Fruit fly (Drosophila melanogaster) whole organism, embryonic: ENCODE results near the gene RpS14a.

Experiments used
- CG10543 ChIP-seq: fragments of 200-800 bp; sonication (Bioruptor generic); optimal IDR thresholded peaks from 3 replicates; lab custom pipeline; 2017; ENCODE audit warnings: missing biosample characterization, mild to moderate bottlenecking, missing genetic modification characterization, moderate library complexity
- CG10654 ChIP-seq: fragments of 200-800 bp; sonication (Bioruptor generic); optimal IDR thresholded peaks from 2 replicates; lab custom pipeline; 2016; ENCODE audit warnings: missing biosample characterization, missing genetic modification characterization
- CG10979 ChIP-seq: fragments of 200-800 bp; sonication (Bioruptor generic); optimal IDR thresholded peaks from 2 replicates; lab custom pipeline; 2018; ENCODE audit warnings: missing biosample characterization, mild to moderate bottlenecking, missing genetic modification characterization, moderate library complexity
- CG11695 ChIP-seq: fragments of 200-800 bp; sonication (Bioruptor generic); IDR thresholded peaks from 3 replicates; pipeline ENCODE4 v1.3.6; 2022; ENCODE audit warnings: missing biosample characterization, missing genetic modification characterization
- CG1233 ChIP-seq: fragments of 200-800 bp; sonication (Bioruptor generic); optimal IDR thresholded peaks from 4 replicates; lab custom pipeline; 2018; ENCODE audit warnings: missing biosample characterization, mild to moderate bottlenecking, missing genetic modification characterization
- CG12391 ChIP-seq: fragments of 200-800 bp; sonication (Bioruptor generic); optimal IDR thresholded peaks from 3 replicates; lab custom pipeline; 2018; ENCODE audit warnings: missing biosample characterization, mild to moderate bottlenecking, missing genetic modification characterization, moderate library complexity
- CG13123 ChIP-seq: fragments of 200-800 bp; sonication (Bioruptor generic); optimal IDR thresholded peaks from 2 replicates; lab custom pipeline; 2016; ENCODE audit warnings: missing biosample characterization, missing genetic modification characterization
- CG13424 ChIP-seq: fragments of 200-800 bp; sonication (Bioruptor generic); optimal IDR thresholded peaks from 2 replicates; lab custom pipeline; 2019; ENCODE audit warnings: missing biosample characterization, mild to moderate bottlenecking, missing genetic modification characterization, moderate library complexity
- CG14014 ChIP-seq: fragments of 200-800 bp; sonication (Bioruptor generic); IDR thresholded peaks from 2 replicates; pipeline ENCODE4 v1.3.6; 2022; ENCODE audit warnings: missing biosample characterization, missing genetic modification characterization
- CG1602 ChIP-seq: fragments of 200-800 bp; sonication (Bioruptor generic); optimal IDR thresholded peaks from 3 replicates; lab custom pipeline; 2016; ENCODE audit warnings: missing biosample characterization, missing genetic modification characterization
- CG17829 ChIP-seq: fragments of 200-800 bp; optimal IDR thresholded peaks from 2 replicates; lab custom pipeline; 2019; ENCODE audit warnings: missing biosample characterization, mild to moderate bottlenecking, missing genetic modification characterization, moderate library complexity
- CG18262 ChIP-seq: fragments of 200-800 bp; optimal IDR thresholded peaks from 3 replicates; lab custom pipeline; 2019; ENCODE audit warnings: missing biosample characterization, mild to moderate bottlenecking, missing genetic modification characterization, moderate library complexity
- CG18619 ChIP-seq: fragments of 200-800 bp; sonication (Bioruptor generic); optimal IDR thresholded peaks from 3 replicates; lab custom pipeline; 2017; ENCODE audit warnings: missing biosample characterization, mild to moderate bottlenecking, missing genetic modification characterization
- CG34422 ChIP-seq: fragments of 200-800 bp; sonication (Bioruptor generic); IDR thresholded peaks from 3 replicates; pipeline ENCODE4 v1.3.6; 2022; ENCODE audit warnings: missing biosample characterization, missing genetic modification characterization
- CG5245 ChIP-seq: fragments of 200-800 bp; sonication (Bioruptor generic); optimal IDR thresholded peaks from 3 replicates; lab custom pipeline; 2016; ENCODE audit warnings: missing biosample characterization, missing genetic modification characterization
- CG6654 ChIP-seq: fragments of 200-800 bp; sonication (Bioruptor generic); optimal IDR thresholded peaks from 2 replicates; lab custom pipeline; 2017; ENCODE audit warnings: missing biosample characterization, mild to moderate bottlenecking, missing genetic modification characterization
- CG7556 ChIP-seq: fragments of 200-800 bp; sonication (Bioruptor generic); optimal IDR thresholded peaks from 2 replicates; lab custom pipeline; 2017; ENCODE audit warnings: missing biosample characterization, mild to moderate bottlenecking, missing genetic modification characterization
- CG7963 ChIP-seq: fragments of 200-800 bp; sonication (Bioruptor generic); IDR thresholded peaks from 3 replicates; pipeline ENCODE4 v1.3.6; 2022; ENCODE audit warnings: missing biosample characterization, missing genetic modification characterization; ENCODE audit not compliant: partially characterized antibody
- CG8089 ChIP-seq: fragments of 200-800 bp; sonication (Bioruptor generic); optimal IDR thresholded peaks from 3 replicates; lab custom pipeline; 2016; ENCODE audit warnings: missing biosample characterization, missing genetic modification characterization
- CHES-1-like ChIP-seq: fragments of 200-800 bp; sonication (Bioruptor generic); optimal IDR thresholded peaks from 2 replicates; lab custom pipeline; 2016; ENCODE audit warnings: missing biosample characterization, missing genetic modification characterization
- CrebB ChIP-seq: fragments of 200-800 bp; sonication (Bioruptor generic); optimal IDR thresholded peaks from 3 replicates; lab custom pipeline; 2018; ENCODE audit warnings: missing biosample characterization, mild to moderate bottlenecking, missing genetic modification characterization
- Ets65A ChIP-seq: fragments of 200-800 bp; sonication (Bioruptor generic); peaks from one replicate; lab custom pipeline; 2016; ENCODE audit warnings: missing biosample characterization, missing genetic modification characterization
- HHEX ChIP-seq: fragments of 200-800 bp; sonication (Bioruptor generic); optimal IDR thresholded peaks from 3 replicates; lab custom pipeline; 2017; ENCODE audit warnings: missing biosample characterization, mild to moderate bottlenecking, missing genetic modification characterization, missing genetic modification reagents
- HLH54F ChIP-seq: fragments of 200-800 bp; sonication (Bioruptor generic); optimal IDR thresholded peaks from 3 replicates; lab custom pipeline; 2016; ENCODE audit warnings: missing biosample characterization, missing genetic modification characterization
- Hr39 ChIP-seq: fragments of >200 bp; optimal IDR thresholded peaks from 2 replicates; lab custom pipeline; 2017
- Mrtf ChIP-seq: fragments of 200-800 bp; sonication (Bioruptor generic); IDR thresholded peaks from 3 replicates; pipeline ENCODE4 v1.3.6; 2022; ENCODE audit warnings: missing biosample characterization, missing genetic modification characterization
- Nf-YC ChIP-seq: fragments of 200-800 bp; optimal IDR thresholded peaks from 3 replicates; lab custom pipeline; 2019; ENCODE audit warnings: missing biosample characterization, mild to moderate bottlenecking, missing genetic modification characterization, moderate library complexity
- Opbp ChIP-seq: fragments of 200-800 bp; sonication (Bioruptor generic); IDR thresholded peaks from 3 replicates; pipeline ENCODE4 v1.3.6; 2022; ENCODE audit warnings: missing biosample characterization, missing genetic modification characterization; ENCODE audit not compliant: partially characterized antibody
- Ssrp ChIP-seq: fragments of 200-800 bp; sonication (Bioruptor generic); optimal IDR thresholded peaks from 2 replicates; lab custom pipeline; 2018; ENCODE audit warnings: missing biosample characterization, mild to moderate bottlenecking, missing genetic modification characterization, moderate library complexity
- Tbp ChIP-seq: fragments of >200 bp; optimal IDR thresholded peaks from 2 replicates; lab custom pipeline; 2018; ENCODE audit warnings: missing biosample characterization, missing genetic modification characterization
- az2 ChIP-seq: fragments of 200-800 bp; sonication (Bioruptor generic); optimal IDR thresholded peaks from 3 replicates; lab custom pipeline; 2016; ENCODE audit warnings: missing biosample characterization, missing genetic modification characterization
- bab2 ChIP-seq: fragments of 200-800 bp; sonication (Bioruptor generic); optimal IDR thresholded peaks from 2 replicates; lab custom pipeline; 2016; ENCODE audit warnings: missing biosample characterization, missing genetic modification characterization
- bowl ChIP-seq: fragments of 200-800 bp; sonication (Bioruptor generic); IDR thresholded peaks from 2 replicates; pipeline ENCODE4 v1.3.6; 2022; ENCODE audit warnings: missing biosample characterization, missing genetic modification characterization
- cato ChIP-seq: fragments of 200-800 bp; sonication (Bioruptor generic); optimal IDR thresholded peaks from 2 replicates; lab custom pipeline; 2016; ENCODE audit warnings: missing biosample characterization, missing genetic modification characterization, borderline replicate concordance
- chn ChIP-seq: fragments of 200-800 bp; sonication (Bioruptor generic); optimal IDR thresholded peaks from 2 replicates; lab custom pipeline; 2016; ENCODE audit warnings: missing biosample characterization, missing genetic modification characterization
- ci ChIP-seq: fragments of 200-800 bp; sonication (Bioruptor generic); IDR thresholded peaks from 3 replicates; pipeline ENCODE4 v1.3.6; 2022; ENCODE audit warnings: missing biosample characterization, missing genetic modification characterization
- crp ChIP-seq, 2 experiments: fragments of 200-800 bp; sonication (Bioruptor generic); optimal IDR thresholded peaks; 2 replicates in 1 of 2; 3 replicates in 1 of 2; lab custom pipeline; 2017; ENCODE audit warnings: missing biosample characterization in 2 of 2, missing genetic modification characterization in 2 of 2, mild to moderate bottlenecking in 1 of 2, moderate library complexity in 1 of 2
- fu2 ChIP-seq: fragments of 200-800 bp; sonication (Bioruptor generic); optimal IDR thresholded peaks from 2 replicates; lab custom pipeline; 2016; ENCODE audit warnings: missing biosample characterization, missing genetic modification characterization
- ind ChIP-seq: fragments of 200-800 bp; sonication (Bioruptor generic); optimal IDR thresholded peaks from 3 replicates; lab custom pipeline; 2016; ENCODE audit warnings: missing biosample characterization, missing genetic modification characterization
- jumu ChIP-seq: fragments of 200-800 bp; sonication (Bioruptor generic); optimal IDR thresholded peaks from 3 replicates; lab custom pipeline; 2016; ENCODE audit warnings: missing biosample characterization, missing genetic modification characterization
- lmd ChIP-seq: fragments of 200-800 bp; sonication (Bioruptor generic); IDR thresholded peaks from 2 replicates; pipeline ENCODE4 v1.3.6; 2022; ENCODE audit warnings: missing biosample characterization, missing genetic modification characterization
- onecut ChIP-seq: fragments of 200-800 bp; sonication (Bioruptor generic); IDR thresholded peaks from 2 replicates; pipeline ENCODE4 v1.3.6; 2022; ENCODE audit warnings: missing biosample characterization, missing genetic modification characterization
- repo ChIP-seq: fragments of 200-800 bp; sonication (Bioruptor generic); optimal IDR thresholded peaks from 2 replicates; lab custom pipeline; 2016; ENCODE audit warnings: missing biosample characterization, missing genetic modification characterization
- scrt ChIP-seq: fragments of 200-800 bp; sonication (Bioruptor generic); optimal IDR thresholded peaks from 2 replicates; lab custom pipeline; 2018; ENCODE audit warnings: missing biosample characterization, mild to moderate bottlenecking, missing genetic modification characterization, moderate library complexity
- sd ChIP-seq: fragments of 200-800 bp; sonication (Bioruptor generic); optimal IDR thresholded peaks from 3 replicates; lab custom pipeline; 2018; ENCODE audit warnings: missing biosample characterization, mild to moderate bottlenecking, missing genetic modification characterization, moderate library complexity
- sens ChIP-seq: fragments of 200-800 bp; sonication (Bioruptor generic); peaks from one replicate; lab custom pipeline; 2016; ENCODE audit warnings: missing biosample characterization, missing genetic modification characterization
- sna ChIP-seq: fragments of 200-800 bp; sonication (Bioruptor generic); IDR thresholded peaks from 2 replicates; pipeline ENCODE4 v1.3.6; 2022; ENCODE audit warnings: missing biosample characterization, missing genetic modification characterization; ENCODE audit not compliant: partially characterized antibody
- stc ChIP-seq: fragments of 200-800 bp; sonication (Bioruptor generic); IDR thresholded peaks from 2 replicates; pipeline ENCODE4 v1.3.6; 2022; ENCODE audit warnings: missing biosample characterization, missing genetic modification characterization
- ttk ChIP-seq: fragments of 200-800 bp; sonication (Bioruptor generic); IDR thresholded peaks from 2 replicates; pipeline ENCODE4 v2.1.2; 2022; ENCODE audit warnings: missing biosample characterization, missing genetic modification characterization
- tx ChIP-seq: fragments of 200-800 bp; sonication (Bioruptor generic); optimal IDR thresholded peaks from 2 replicates; lab custom pipeline; 2016; ENCODE audit warnings: missing biosample characterization, missing genetic modification characterization

The RpS14a gene

DNA sequence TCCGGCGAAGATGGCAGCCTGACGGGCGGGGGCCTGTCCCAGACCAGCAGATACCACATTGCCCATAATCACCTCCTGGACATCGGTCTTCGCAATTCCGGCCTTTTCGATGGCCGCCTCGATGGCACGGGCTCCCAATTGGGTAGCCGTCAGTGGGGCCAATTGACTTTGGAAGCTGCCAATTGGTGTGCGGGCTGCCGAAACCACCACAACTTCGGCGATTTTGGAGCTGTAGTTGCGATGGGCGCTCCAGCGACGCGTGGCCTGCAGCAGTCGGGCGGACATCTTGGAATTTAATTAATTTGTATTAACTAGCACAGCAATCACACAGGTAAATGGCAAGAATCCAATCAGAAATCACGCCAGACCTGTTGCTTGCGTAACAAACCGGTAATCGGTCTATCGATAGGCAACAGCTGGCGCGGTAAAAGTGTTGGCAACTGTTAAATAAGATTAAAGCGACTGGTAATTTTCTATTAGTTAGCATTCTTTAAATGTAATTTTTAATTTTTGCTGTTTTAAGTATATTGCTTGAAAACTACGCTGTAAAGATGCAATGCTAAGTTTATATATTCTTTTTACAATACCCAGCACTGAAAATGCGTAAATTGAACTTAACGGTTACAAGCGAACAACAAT, 45.0 kb upstream of the RpS14a start, which contains the start of gene Acat1 (continued):
- TF ChIP-seq ttk (peak; percentile 24; the same call in 1 of the 2 replicates), sd (no peak), sna (GFP tag; lab: Robert Waterston, UW) (0 out of 2 replicates have a peak, but pooled peaks have one; percentile 29), Mrtf (GFP tag; lab: Robert Waterston, UW) (no peak), HHEX (GFP tag; lab: Kevin White, UChicago) (peak; percentile 38), CG10979 (tag; lab: Kevin White, UChicago) (peak; percentile 39), CG1602 (GFP tag; lab: Kevin White, UChicago) (peak; percentile 44), CG18619 (GFP tag; lab: Kevin White, UChicago) (peak; percentile 15), CG5245 (peak; percentile 29), CG6654 (GFP tag; lab: Kevin White, UChicago) (no peak), lmd (0 out of 2 replicates have a peak, but pooled peaks have one; percentile 31), crp (GFP tag; optimal IDR thresholded peaks at IDR 0.05; lab: Kevin White, UChicago) (peak; percentile 11 to 83), stc (GFP tag; lab: Robert Waterston, UW) (peak; percentile 66), CG18262 (tag; lab: Kevin White, UChicago) (peak; percentile 56), az2 (GFP tag; lab: Kevin White, UChicago) (peak; percentile 49), CG11695 (GFP tag; lab: Robert Waterston, UW) (peak; percentile 47; the same call in 1 of the 3 replicates), onecut (GFP tag; lab: Robert Waterston, UW) (no peak), Hr39 (lab: Kevin White, UChicago) (no peak), ind (GFP tag; lab: Kevin White, UChicago) (peak; percentile 56), CHES-1-like (GFP tag; lab: Kevin White, UChicago) (peak; percentile 31), Ets65A (GFP tag; lab: Kevin White, UChicago) (peak; percentile 75), CG12391 (tag; lab: Kevin White, UChicago) (peak; percentile 75), tx (GFP tag; lab: Kevin White, UChicago) (peak; percentile 44), CG7556 (GFP tag; lab: Kevin White, UChicago) (peak; percentile 58), CrebB (tag; lab: Kevin White, UChicago) (no peak), CG8089 (GFP tag; lab: Kevin White, UChicago) (no peak), CG7963 (no peak), Tbp (GFP tag; lab: Kevin White, UChicago) (no peak), ci (peak; percentile 76), chn (GFP tag; lab: Kevin White, UChicago) (peak; percentile 53), CG17829 (tag; lab: Kevin White, UChicago) (peak; percentile 43), CG13424 (tag; lab: Kevin White, UChicago) (peak; percentile 31), CG14014 (GFP tag; lab: Robert Waterston, UW) (peak; percentile 18; the same call in 1 of the 2 replicates), CG13123 (GFP tag; lab: Kevin White, UChicago) (no peak), CG1233 (GFP tag; lab: Kevin White, UChicago) (peak; percentile 33), scrt (peak; percentile 91), Ssrp (tag; lab: Kevin White, UChicago) (peak; percentile 18), CG34422 (GFP tag; lab: Robert Waterston, UW) (peak; percentile 58), HLH54F (GFP tag; lab: Kevin White, UChicago) (peak; percentile 48), bowl (no peak), sens (GFP tag; lab: Kevin White, UChicago) (peak; percentile 96), cato (GFP tag; lab: Kevin White, UChicago) (peak; percentile 12), jumu (peak; percentile 46), repo (peak; percentile 42), CG10654 (GFP tag; lab: Kevin White, UChicago) (peak; percentile 48), CG10543 (GFP tag; lab: Kevin White, UChicago) (no peak), fu2 (GFP tag; lab: Kevin White, UChicago) (peak; percentile 25), bab2 (GFP tag; lab: Kevin White, UChicago) (peak; percentile 35), Nf-YC (tag; lab: Kevin White, UChicago) (peak; percentile 42), Opbp (peak; percentile 20; the same call in 1 of the 3 replicates)
